Fruit fly (Drosophila melanogaster) whole organism, embryonic: Measurements from ENCODE around the gene CG11839.

Experiments used
- Ada2b ChIP-seq: fragments of 200-800 bp; sonication (Bioruptor generic); IDR thresholded peaks from 2 replicates; pipeline ENCODE4 v1.3.6; 2022; ENCODE audit warnings: missing biosample characterization, missing genetic modification characterization
- Adf1 ChIP-seq: fragments of 200-800 bp; sonication (Bioruptor generic); IDR thresholded peaks from 2 replicates; pipeline ENCODE4 v1.3.6; 2022; ENCODE audit warnings: missing biosample characterization, missing genetic modification characterization
- Aef1 ChIP-seq: fragments of 200-800 bp; sonication (Bioruptor generic); IDR thresholded peaks from 3 replicates; pipeline ENCODE4 v1.3.6; 2022; ENCODE audit warnings: missing biosample characterization, missing genetic modification characterization
- Atf3 ChIP-seq: fragments of 200-800 bp; sonication (Bioruptor generic); optimal IDR thresholded peaks from 3 replicates; lab custom pipeline; 2016; ENCODE audit warnings: missing biosample characterization, missing genetic modification characterization
- Awh ChIP-seq: fragments of 200-800 bp; sonication (Bioruptor generic); IDR thresholded peaks from 2 replicates; pipeline ENCODE4, ENCODE4 v1.3.6; 2022; ENCODE audit warnings: missing biosample characterization, missing genetic modification characterization
- Bgb ChIP-seq: fragments of 200-800 bp; sonication (Bioruptor generic); IDR thresholded peaks from 2 replicates; pipeline ENCODE4 v1.3.6; 2022; ENCODE audit warnings: missing biosample characterization, missing genetic modification characterization; ENCODE audit not compliant: partially characterized antibody
- CG12236 ChIP-seq: fragments of 200-800 bp; sonication (Bioruptor generic); optimal IDR thresholded peaks from 2 replicates; lab custom pipeline; 2016; ENCODE audit warnings: missing biosample characterization, missing genetic modification characterization
- CG12391 ChIP-seq: fragments of 200-800 bp; sonication (Bioruptor generic); optimal IDR thresholded peaks from 3 replicates; lab custom pipeline; 2018; ENCODE audit warnings: missing biosample characterization, mild to moderate bottlenecking, missing genetic modification characterization, moderate library complexity
- CG13296 ChIP-seq: fragments of 200-800 bp; sonication (Bioruptor generic); optimal IDR thresholded peaks from 3 replicates; lab custom pipeline; 2018; ENCODE audit warnings: missing biosample characterization, mild to moderate bottlenecking, missing genetic modification characterization
- CG13775 ChIP-seq: fragments of 200-800 bp; sonication (Bioruptor generic); optimal IDR thresholded peaks from 3 replicates; lab custom pipeline; 2017; ENCODE audit warnings: missing biosample characterization, mild to moderate bottlenecking, missing genetic modification characterization
- CG17912 ChIP-seq: fragments of 200-800 bp; sonication (Bioruptor generic); optimal IDR thresholded peaks from 2 replicates; lab custom pipeline; 2018; ENCODE audit warnings: missing biosample characterization, mild to moderate bottlenecking, missing genetic modification characterization
- CG31224 ChIP-seq: fragments of 200-800 bp; sonication (Bioruptor generic); IDR thresholded peaks from 2 replicates; pipeline ENCODE4 v1.3.6; 2022; ENCODE audit warnings: missing biosample characterization, missing genetic modification characterization
- CG31441 ChIP-seq: fragments of 200-800 bp; sonication (Bioruptor generic); IDR thresholded peaks from 2 replicates; pipeline ENCODE4 v1.3.6; 2022; ENCODE audit warnings: missing biosample characterization, missing genetic modification characterization
- CG32532 ChIP-seq: fragments of 200-800 bp; sonication (Bioruptor generic); IDR thresholded peaks from 2 replicates; pipeline ENCODE4 v1.3.6; 2022; ENCODE audit warnings: missing biosample characterization, missing genetic modification characterization
- CG34376 ChIP-seq: fragments of 200-800 bp; sonication (Bioruptor generic); optimal IDR thresholded peaks from 2 replicates; lab custom pipeline; 2018; ENCODE audit warnings: missing biosample characterization, mild to moderate bottlenecking, missing genetic modification characterization
- CG3726 ChIP-seq: fragments of 200-800 bp; sonication (Bioruptor generic); IDR thresholded peaks from 3 replicates; pipeline ENCODE4, ENCODE4 v1.3.6; 2022; ENCODE audit warnings: missing biosample characterization, missing genetic modification characterization
- CG3847 ChIP-seq: fragments of 200-800 bp; sonication (Bioruptor generic); IDR thresholded peaks from 2 replicates; pipeline ENCODE4 v1.3.6; 2022; ENCODE audit warnings: missing biosample characterization, missing genetic modification characterization
- CG3995 ChIP-seq: fragments of 200-800 bp; sonication (Bioruptor generic); optimal IDR thresholded peaks from 3 replicates; lab custom pipeline; 2016; ENCODE audit warnings: missing biosample characterization, missing genetic modification characterization
- CG6791 ChIP-seq: fragments of 200-800 bp; sonication (Bioruptor generic); IDR thresholded peaks from 3 replicates; pipeline ENCODE4 v1.3.6; 2022; ENCODE audit warnings: missing biosample characterization, missing genetic modification characterization; ENCODE audit not compliant: partially characterized antibody
- CG8765 ChIP-seq: fragments of 200-800 bp; sonication (Bioruptor generic); IDR thresholded peaks from 2 replicates; pipeline ENCODE4 v1.3.6; 2022; ENCODE audit warnings: missing biosample characterization, missing genetic modification characterization
- CG9817 ChIP-seq: fragments of 200-800 bp; sonication (Bioruptor generic); optimal IDR thresholded peaks from 2 replicates; lab custom pipeline; 2018; ENCODE audit warnings: missing biosample characterization, mild to moderate bottlenecking, missing genetic modification characterization, moderate library complexity
- D ChIP-seq, 2 experiments: fragments of 200-800 bp in 1 of 2; fragments of >200 bp in 1 of 2; sonication (Bioruptor generic) in 1 of 2; optimal IDR thresholded peaks; 2 replicates in 1 of 2; 3 replicates in 1 of 2; lab custom pipeline; 2017; ENCODE audit warnings: mild to moderate bottlenecking in 1 of 2, missing biosample characterization in 1 of 2, missing genetic modification characterization in 1 of 2, missing genetic modification reagents in 1 of 2
- Eip74EF ChIP-seq, 2 experiments: fragments of 200-800 bp in 1 of 2; fragments of >200 bp in 1 of 2; sonication (Bioruptor generic) in 1 of 2; optimal IDR thresholded peaks; 2 replicates each; lab custom pipeline; 2017 to 2019; ENCODE audit warnings: missing biosample characterization in 2 of 2, missing genetic modification characterization in 2 of 2, mild to moderate bottlenecking in 1 of 2, moderate library complexity in 1 of 2
- HLH3B ChIP-seq: fragments of 200-800 bp; sonication (Bioruptor generic); IDR thresholded peaks from 2 replicates; pipeline ENCODE4 v1.3.6; 2022; ENCODE audit warnings: missing biosample characterization, missing genetic modification characterization
- Hmr ChIP-seq: fragments of 200-800 bp; sonication (Bioruptor generic); optimal IDR thresholded peaks from 3 replicates; lab custom pipeline; 2017; ENCODE audit warnings: mild to moderate bottlenecking, missing biosample characterization, missing genetic modification reagents, missing genetic modification characterization
- Hr51 ChIP-seq, 2 experiments: fragments of 200-800 bp; sonication (Bioruptor generic); optimal IDR thresholded peaks; 2 replicates in 1 of 2; 3 replicates in 1 of 2; lab custom pipeline; 2016 to 2018; ENCODE audit warnings: missing biosample characterization in 2 of 2, missing genetic modification characterization in 2 of 2, mild to moderate bottlenecking in 1 of 2, moderate library complexity in 1 of 2
- MESR4 ChIP-seq: fragments of 200-800 bp; sonication (Bioruptor generic); optimal IDR thresholded peaks from 2 replicates; lab custom pipeline; 2018; ENCODE audit warnings: missing biosample characterization, mild to moderate bottlenecking, missing genetic modification characterization, moderate library complexity
- NK7.1 ChIP-seq: fragments of 200-800 bp; sonication (Bioruptor generic); optimal IDR thresholded peaks from 3 replicates; lab custom pipeline; 2016; ENCODE audit warnings: missing biosample characterization, missing genetic modification characterization
- ap ChIP-seq: fragments of 200-800 bp; sonication (Bioruptor generic); IDR thresholded peaks from 2 replicates; pipeline ENCODE4 v1.3.6; 2022; ENCODE audit warnings: missing biosample characterization, missing genetic modification characterization
- ash1 ChIP-seq: fragments of 200-800 bp; sonication (Bioruptor generic); optimal IDR thresholded peaks from 2 replicates; lab custom pipeline; 2018; ENCODE audit warnings: missing biosample characterization, mild to moderate bottlenecking, missing genetic modification characterization
- caup ChIP-seq: fragments of 200-800 bp; sonication (Bioruptor generic); optimal IDR thresholded peaks from 3 replicates; lab custom pipeline; 2017; ENCODE audit warnings: missing biosample characterization, mild to moderate bottlenecking, missing genetic modification characterization, moderate library complexity; ENCODE audit not compliant: severe bottlenecking
- chif ChIP-seq, 2 experiments: fragments of 200-800 bp; sonication (Bioruptor generic); optimal IDR thresholded peaks; 3 replicates each; lab custom pipeline; 2016; ENCODE audit warnings: missing biosample characterization in 2 of 2, missing genetic modification characterization in 2 of 2
- danr ChIP-seq: fragments of 200-800 bp; sonication (Bioruptor generic); IDR thresholded peaks from 2 replicates; pipeline ENCODE4 v1.3.6; 2022; ENCODE audit warnings: missing biosample characterization, missing genetic modification characterization
- esg ChIP-seq: fragments of 200-800 bp; sonication (Bioruptor generic); conservative IDR thresholded peaks from 2 replicates; pipeline ENCODE4 v1.3.6; 2022; ENCODE audit warnings: missing biosample characterization, missing genetic modification characterization
- exex ChIP-seq: fragments of 200-800 bp; sonication (Bioruptor generic); optimal IDR thresholded peaks from 4 replicates; lab custom pipeline; 2018; ENCODE audit warnings: missing biosample characterization, mild to moderate bottlenecking, missing genetic modification characterization, moderate library complexity
- gce ChIP-seq: fragments of 200-800 bp; sonication (Bioruptor generic); IDR thresholded peaks from 3 replicates; pipeline ENCODE4 v1.3.6; 2022; ENCODE audit warnings: missing biosample characterization, missing genetic modification characterization
- gem ChIP-seq: fragments of 200-800 bp; sonication (Bioruptor generic); optimal IDR thresholded peaks from 2 replicates; lab custom pipeline; 2019; ENCODE audit warnings: missing biosample characterization, mild to moderate bottlenecking, missing genetic modification characterization, moderate library complexity
- grn ChIP-seq: fragments of 200-800 bp; sonication (Bioruptor generic); optimal IDR thresholded peaks from 3 replicates; lab custom pipeline; 2017; ENCODE audit warnings: missing biosample characterization, missing genetic modification characterization
- hbn ChIP-seq: fragments of 200-800 bp; sonication (Bioruptor generic); IDR thresholded peaks from 2 replicates; pipeline ENCODE4 v1.3.6; 2022; ENCODE audit warnings: missing biosample characterization, missing genetic modification characterization; ENCODE audit not compliant: partially characterized antibody
- jing ChIP-seq: fragments of 200-800 bp; sonication (Bioruptor generic); optimal IDR thresholded peaks from 2 replicates; lab custom pipeline; 2018; ENCODE audit warnings: missing biosample characterization, mild to moderate bottlenecking, missing genetic modification characterization
- kah ChIP-seq: fragments of 200-800 bp; sonication (Bioruptor generic); optimal IDR thresholded peaks from 2 replicates; lab custom pipeline; 2018; ENCODE audit warnings: missing biosample characterization, mild to moderate bottlenecking, missing genetic modification characterization
- knrl ChIP-seq: fragments of 200-800 bp; sonication (Bioruptor generic); IDR thresholded peaks from 3 replicates; pipeline ENCODE4 v1.3.6; 2022; ENCODE audit warnings: missing biosample characterization, missing genetic modification characterization; ENCODE audit not compliant: partially characterized antibody
- lab ChIP-seq: fragments of 200-800 bp; sonication (Bioruptor generic); optimal IDR thresholded peaks from 3 replicates; lab custom pipeline; 2017; ENCODE audit warnings: missing biosample characterization, missing genetic modification characterization, mild to moderate bottlenecking, moderate library complexity, missing genetic modification reagents
- lilli ChIP-seq: fragments of 200-800 bp; sonication (Bioruptor generic); optimal IDR thresholded peaks from 3 replicates; lab custom pipeline; 2016; ENCODE audit warnings: missing biosample characterization, missing genetic modification characterization
- sens ChIP-seq: fragments of 200-800 bp; sonication (Bioruptor generic); peaks from one replicate; lab custom pipeline; 2016; ENCODE audit warnings: missing biosample characterization, missing genetic modification characterization
- slbo ChIP-seq: fragments of 200-800 bp; sonication (Bioruptor generic); IDR thresholded peaks from 2 replicates; pipeline ENCODE4 v1.3.6; 2022; ENCODE audit warnings: missing biosample characterization, missing genetic modification characterization
- slou ChIP-seq: fragments of 200-800 bp; sonication (Bioruptor generic); optimal IDR thresholded peaks from 3 replicates; lab custom pipeline; 2016; ENCODE audit warnings: missing biosample characterization, missing genetic modification characterization
- sob ChIP-seq: fragments of 200-800 bp; sonication (Bioruptor generic); IDR thresholded peaks from 2 replicates; pipeline ENCODE4 v1.3.6; 2022; ENCODE audit warnings: missing biosample characterization, missing genetic modification characterization
- wor ChIP-seq: fragments of 200-800 bp; sonication (Bioruptor generic); IDR thresholded peaks from 2 replicates; pipeline ENCODE4 v1.3.6; 2022; ENCODE audit warnings: missing biosample characterization, missing genetic modification characterization

The CG11839 gene

dm6 chr3R:25051441-25052097 is 18.2 kb upstream of the CG11839 start:
- TF ChIP-seq Awh (GFP tag; lab: Robert Waterston, UW) (no peak), lilli (peak; percentile 3), lab (GFP tag; lab: Kevin White, UChicago) (peak; percentile 39), CG32532 (GFP tag; lab: Robert Waterston, UW) (no peak), hbn (GFP tag; lab: Robert Waterston, UW) (no peak), D (optimal IDR thresholded peaks at IDR 0.05; lab: Kevin White, UChicago) (no peak), D (GFP tag; optimal IDR thresholded peaks at IDR 0.05; lab: Kevin White, UChicago) (no peak), CG13775 (GFP tag; lab: Kevin White, UChicago) (no peak), CG6791 (GFP tag; lab: Robert Waterston, UW) (no peak), CG31224 (no peak), esg (GFP tag; lab: Robert Waterston, UW) (no peak), Adf1 (GFP tag; lab: Robert Waterston, UW) (peak; percentile 25; the same call in 1 of the 2 replicates), sens (no peak), CG12236 (no peak), CG12391 (tag; lab: Kevin White, UChicago) (no peak), caup (GFP tag; lab: Kevin White, UChicago) (no peak), CG8765 (GFP tag; lab: Robert Waterston, UW) (no peak), Hr51 (GFP tag; optimal IDR thresholded peaks at IDR 0.05; lab: Kevin White, UChicago) (peak in 1 of 2 experiments; percentile 7), knrl (GFP tag; lab: Robert Waterston, UW) (no peak), Hmr (peak; percentile 43), CG31441 (GFP tag; lab: Robert Waterston, UW) (no peak), CG3995 (GFP tag; lab: Kevin White, UChicago) (no peak), CG13296 (GFP tag; lab: Kevin White, UChicago) (no peak), danr (no peak), CG34376 (GFP tag; lab: Kevin White, UChicago) (peak; percentile 43), Eip74EF (GFP tag; optimal IDR thresholded peaks at IDR 0.05; lab: Kevin White, UChicago) (no peak), Aef1 (GFP tag; lab: Robert Waterston, UW) (peak; percentile 24; the same call in 1 of the 3 replicates), MESR4 (GFP tag; lab: Kevin White, UChicago) (no peak), NK7.1 (GFP tag; lab: Kevin White, UChicago) (no peak), kah (no peak), exex (tag; lab: Kevin White, UChicago) (peak; percentile 77), sob (GFP tag; lab: Robert Waterston, UW) (no peak), gem (peak; percentile 24), ap (no peak), slou (GFP tag; lab: Kevin White, UChicago) (no peak), grn (GFP tag; lab: Kevin White, UChicago) (peak; percentile 18), CG3847 (GFP tag; lab: Robert Waterston, UW) (no peak), CG9817 (tag; lab: Kevin White, UChicago) (no peak), slbo (GFP tag; lab: Robert Waterston, UW) (peak; percentile 51; the same call in 1 of the 2 replicates), ash1 (GFP tag; lab: Kevin White, UChicago) (no peak), CG3726 (GFP tag; lab: Robert Waterston, UW) (no peak), Ada2b (GFP tag; lab: Robert Waterston, UW) (0 out of 2 replicates have a peak, but pooled peaks have one; percentile 7), HLH3B (GFP tag; lab: Robert Waterston, UW) (no peak), gce (GFP tag; lab: Robert Waterston, UW) (no peak), Atf3 (GFP tag; lab: Kevin White, UChicago) (no peak), chif (GFP tag; optimal IDR thresholded peaks at IDR 0.05; lab: Kevin White, UChicago) (no peak), jing (GFP tag; lab: Kevin White, UChicago) (no peak), CG17912 (GFP tag; lab: Kevin White, UChicago) (no peak), wor (no peak), Bgb (GFP tag; lab: Robert Waterston, UW) (no peak)
